Fruit fly (Drosophila melanogaster): ENCODE data around the gene Gr22c.

Gr22c gene

dm6 chr2L:1791723-1792122 lies at the start of gene Gr22c:
Gene Gr22c (minus strand): TSS chr2L:1791823.
- TF ChIP-seq psq (optimal IDR thresholded peaks at IDR 0.05) = no peak
- no peak for TF ChIP-seq h (optimal IDR thresholded peaks at IDR 0.05)
- TF ChIP-seq insv (optimal IDR thresholded peaks at IDR 0.05) = no peak
- TF ChIP-seq ttk (optimal IDR thresholded peaks at IDR 0.05) = no peak
- TF ChIP-seq Myc (optimal IDR thresholded peaks at IDR 0.05) = no peak
- TF ChIP-seq Sin3A (optimal IDR thresholded peaks at IDR 0.05) = no peak

- TF ChIP-seq insv (optimal IDR thresholded peaks at IDR 0.05) (no peak), psq (optimal IDR thresholded peaks at IDR 0.05) (no peak), h (optimal IDR thresholded peaks at IDR 0.05) (no peak), Myc (optimal IDR thresholded peaks at IDR 0.05) (no peak), ttk (optimal IDR thresholded peaks at IDR 0.05) (no peak), Sin3A (optimal IDR thresholded peaks at IDR 0.05) (no peak)
Observed at dm6 chr2L:1839019-1839418, 47.4 kb upstream of the Gr22c start.

- TF ChIP-seq psq (optimal IDR thresholded peaks at IDR 0.05) = no peak
- no peak for TF ChIP-seq Myc (optimal IDR thresholded peaks at IDR 0.05)
- no peak for TF ChIP-seq insv (optimal IDR thresholded peaks at IDR 0.05)
- TF ChIP-seq h (optimal IDR thresholded peaks at IDR 0.05) = no peak
- no peak for TF ChIP-seq ttk (optimal IDR thresholded peaks at IDR 0.05)
- no peak for TF ChIP-seq Sin3A (optimal IDR thresholded peaks at IDR 0.05)
Observed at dm6 chr2L:1837717-1838368, 46.2 kb upstream of the Gr22c start.

- TF ChIP-seq Sin3A (optimal IDR thresholded peaks at IDR 0.05) (no peak), Myc (optimal IDR thresholded peaks at IDR 0.05) (no peak), h (optimal IDR thresholded peaks at IDR 0.05) (no peak), psq (optimal IDR thresholded peaks at IDR 0.05) (no peak), insv (optimal IDR thresholded peaks at IDR 0.05) (no peak), ttk (optimal IDR thresholded peaks at IDR 0.05) (no peak)
Observed at dm6 chr2L:1836238-1836637, 44.6 kb upstream of the Gr22c start, which contains the start of gene wry. Gene wry (plus strand): TSS chr2L:1836538.

dm6 chr2L:1832465-1832864 lies 40.8 kb upstream of the Gr22c start, which contains the start of gene c-cup:
Gene c-cup (minus strand): TSS chr2L:1832565.
- TF ChIP-seq Sin3A (optimal IDR thresholded peaks at IDR 0.05) = no peak
- no peak for TF ChIP-seq psq (optimal IDR thresholded peaks at IDR 0.05)
- TF ChIP-seq h (optimal IDR thresholded peaks at IDR 0.05) = no peak
- TF ChIP-seq Myc (optimal IDR thresholded peaks at IDR 0.05) = no peak
- TF ChIP-seq ttk (optimal IDR thresholded peaks at IDR 0.05) = no peak
- no peak for TF ChIP-seq insv (optimal IDR thresholded peaks at IDR 0.05)

dm6 chr2L:1828282-1828681 lies 36.7 kb upstream of the Gr22c start:
- TF ChIP-seq h (optimal IDR thresholded peaks at IDR 0.05) = no peak
- TF ChIP-seq ttk (optimal IDR thresholded peaks at IDR 0.05) = no peak
- no peak for TF ChIP-seq Myc (optimal IDR thresholded peaks at IDR 0.05)
- no peak for TF ChIP-seq Sin3A (optimal IDR thresholded peaks at IDR 0.05)
- no peak for TF ChIP-seq psq (optimal IDR thresholded peaks at IDR 0.05)
- TF ChIP-seq insv (optimal IDR thresholded peaks at IDR 0.05) = no peak

- TF ChIP-seq ttk (optimal IDR thresholded peaks at IDR 0.05) (no peak), Myc (optimal IDR thresholded peaks at IDR 0.05) (no peak), psq (optimal IDR thresholded peaks at IDR 0.05) (no peak), h (optimal IDR thresholded peaks at IDR 0.05) (no peak), Sin3A (optimal IDR thresholded peaks at IDR 0.05) (no peak), insv (optimal IDR thresholded peaks at IDR 0.05) (no peak)
Observed at dm6 chr2L:1826400-1826799, 34.8 kb upstream of the Gr22c start, which contains the start of gene CG31664. Gene CG31664 (minus strand): TSS chr2L:1826500.

- TF ChIP-seq insv (optimal IDR thresholded peaks at IDR 0.05) (no peak), h (optimal IDR thresholded peaks at IDR 0.05) (no peak), Sin3A (optimal IDR thresholded peaks at IDR 0.05) (no peak), ttk (optimal IDR thresholded peaks at IDR 0.05) (no peak), psq (optimal IDR thresholded peaks at IDR 0.05) (no peak), Myc (optimal IDR thresholded peaks at IDR 0.05) (no peak)
Observed at dm6 chr2L:1823231-1823630, 31.6 kb upstream of the Gr22c start, which contains the start of gene CG31933. Gene CG31933 (minus strand): TSS chr2L:1823331.

dm6 chr2L:1794817-1795216 lies 3.2 kb upstream of the Gr22c start, which contains the start of gene Gr22a:
Gene Gr22a (minus strand): TSS chr2L:1794917.
- TF ChIP-seq insv (optimal IDR thresholded peaks at IDR 0.05) (no peak), h (optimal IDR thresholded peaks at IDR 0.05) (no peak), Sin3A (optimal IDR thresholded peaks at IDR 0.05) (no peak), ttk (optimal IDR thresholded peaks at IDR 0.05) (no peak), Myc (optimal IDR thresholded peaks at IDR 0.05) (no peak), psq (optimal IDR thresholded peaks at IDR 0.05) (no peak)

- TF ChIP-seq Myc (optimal IDR thresholded peaks at IDR 0.05) (no peak), h (optimal IDR thresholded peaks at IDR 0.05) (no peak), ttk (optimal IDR thresholded peaks at IDR 0.05) (no peak), insv (optimal IDR thresholded peaks at IDR 0.05) (no peak), Sin3A (optimal IDR thresholded peaks at IDR 0.05) (no peak), psq (optimal IDR thresholded peaks at IDR 0.05) (no peak)
Observed at dm6 chr2L:1793168-1793567, 1.5 kb upstream of the Gr22c start, which contains the start of gene Gr22b. Gene Gr22b (minus strand): TSS chr2L:1793268.

dm6 chr2L:1790261-1790660 lies 1.4 kb downstream of the Gr22c start, which contains the start of gene Gr22d:
Gene Gr22d (minus strand): TSS chr2L:1790361.
- TF ChIP-seq ttk (optimal IDR thresholded peaks at IDR 0.05) (no peak), psq (optimal IDR thresholded peaks at IDR 0.05) (no peak), Sin3A (optimal IDR thresholded peaks at IDR 0.05) (no peak), h (optimal IDR thresholded peaks at IDR 0.05) (no peak), Myc (optimal IDR thresholded peaks at IDR 0.05) (no peak), insv (optimal IDR thresholded peaks at IDR 0.05) (no peak)

dm6 chr2L:1787929-1788328 lies 3.7 kb downstream of the Gr22c start:
- no peak for TF ChIP-seq psq (optimal IDR thresholded peaks at IDR 0.05)
- TF ChIP-seq insv (optimal IDR thresholded peaks at IDR 0.05) = no peak

dm6 chr2L:1783762-1784161 lies 7.9 kb downstream of the Gr22c start, which contains the start of gene Gr22e:
Gene Gr22e (plus strand): TSS chr2L:1784062.
- TF ChIP-seq Sin3A (optimal IDR thresholded peaks at IDR 0.05) (no peak), psq (optimal IDR thresholded peaks at IDR 0.05) (no peak), Myc (optimal IDR thresholded peaks at IDR 0.05) (no peak), insv (optimal IDR thresholded peaks at IDR 0.05) (no peak)
